Worm (Caenorhabditis elegans): ENCODE results near the gene F47B10.3.

DNA sequence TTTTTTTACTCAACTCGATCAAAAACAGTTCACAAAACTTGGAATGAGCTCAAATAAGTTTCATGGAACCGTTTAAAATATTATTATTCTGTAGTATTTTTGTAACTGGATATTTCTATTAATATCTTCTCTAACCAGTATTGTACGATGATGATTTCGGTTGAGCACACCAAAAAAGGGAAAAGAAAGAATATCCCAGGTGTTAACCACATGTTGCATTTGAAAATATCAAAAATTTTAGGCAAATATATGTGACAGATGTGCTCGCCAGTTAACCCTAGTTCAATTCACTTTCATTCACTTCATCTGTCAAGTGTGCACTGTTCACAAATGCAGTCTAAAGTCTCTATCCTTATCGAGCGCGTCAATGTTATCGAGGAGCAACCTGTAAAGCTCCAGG, 1.0 kb upstream of the F47B10.3 start, which contains the start of gene F47B10.4:
- TF ChIP-seq him-1 (tag; optimal IDR thresholded peaks at IDR 0.05) (no peak), W03F9.2 (tag; optimal IDR thresholded peaks at IDR 0.05) (no peak)

Data from whole organism, L4/young adult.